Worm (Caenorhabditis elegans): ENCODE data around the gene lido-11.

ce11 chrII:2963619-2964018, 40.1 kb upstream of the lido-11 start:
- TF ChIP-seq unc-62 (GFP tag; optimal IDR thresholded peaks at IDR 0.05), result no peak
- no peak for TF ChIP-seq ama-1 (optimal IDR thresholded peaks at IDR 0.05)
- TF ChIP-seq Y116A8C.19 (tag; optimal IDR thresholded peaks at IDR 0.05; ENCODE audit: borderline replicate concordance), result no peak
- TF ChIP-seq pag-3 (tag; optimal IDR thresholded peaks at IDR 0.05; ENCODE audit: borderline replicate concordance, insufficient read depth), result no peak
- TF ChIP-seq egl-27 (tag; optimal IDR thresholded peaks at IDR 0.05), result no peak
- TF ChIP-seq sup-37 (GFP tag; optimal IDR thresholded peaks at IDR 0.05), result no peak
- no peak for TF ChIP-seq jun-1 (tag; optimal IDR thresholded peaks at IDR 0.05)

Measured in whole organism, L1 larva.